Worm (Caenorhabditis elegans): Measurements from ENCODE around the gene K04F1.8.
"Not testable (repeated sequence)": the region's sequence is repeated elsewhere in the genome, so short reads cannot be mapped to it uniquely, and the experiment has no call there.

The K04F1.8 gene

DNA sequence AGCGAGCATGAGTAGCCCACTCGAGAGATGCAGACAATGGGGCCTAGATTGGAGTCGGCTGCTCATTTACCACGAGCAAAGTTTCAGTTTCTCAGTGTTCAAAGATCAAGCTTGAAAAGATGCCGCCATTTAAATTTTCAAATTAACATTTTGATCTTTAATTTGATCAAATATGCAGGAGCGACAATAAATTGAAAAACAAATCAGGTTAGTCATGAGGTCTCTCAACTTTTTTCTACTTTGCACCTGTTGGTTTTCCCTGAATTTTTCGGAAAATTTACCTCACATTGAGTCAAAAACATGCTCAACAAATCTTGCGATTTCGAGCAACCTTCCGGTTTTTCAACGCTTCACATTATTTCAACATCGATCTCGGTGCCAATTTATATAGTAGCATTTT is 18.3 kb downstream of the K04F1.8 start, which contains the start of gene srh-5:
srh-5 (plus strand) TSS at position 301 of the 400 bp plus-strand sequence.
- TF ChIP-seq unc-86 (tag; optimal IDR thresholded peaks at IDR 0.05) (no peak), lsy-2 (tag; optimal IDR thresholded peaks at IDR 0.05) (no peak), mef-2 (tag; optimal IDR thresholded peaks at IDR 0.05) (no peak), irx-1 (tag; optimal IDR thresholded peaks at IDR 0.05) (no peak), unc-98 (GFP tag; IDR thresholded peaks at IDR 0.05) (no peak), efl-1 (optimal IDR thresholded peaks at IDR 0.05) (no peak), efl-1 (GFP tag; optimal IDR thresholded peaks at IDR 0.05 in 1 of 2) (no peak), mdl-1 (tag; optimal IDR thresholded peaks at IDR 0.05) (no peak), unc-30 (tag; optimal IDR thresholded peaks at IDR 0.05) (no peak), nhr-71 (tag; optimal IDR thresholded peaks at IDR 0.05) (no peak), C04F5.9 (tag; optimal IDR thresholded peaks at IDR 0.05) (no peak), F16B12.6 (tag; optimal IDR thresholded peaks at IDR 0.05) (no peak), egl-27 (tag; optimal IDR thresholded peaks at IDR 0.05) (no peak), nhr-84 (tag; optimal IDR thresholded peaks at IDR 0.05) (no peak), nhr-28 (tag; optimal IDR thresholded peaks at IDR 0.05) (no peak), efl-3 (GFP tag; optimal IDR thresholded peaks at IDR 0.05) (no peak), Y116A8C.19 (tag; optimal IDR thresholded peaks at IDR 0.05; ENCODE audit: borderline replicate concordance) (no peak), hpl-2 (GFP tag; optimal IDR thresholded peaks at IDR 0.05) (no peak)

- TF ChIP-seq sup-37 (GFP tag; optimal IDR thresholded peaks at IDR 0.05); dpl-1 (GFP tag; optimal IDR thresholded peaks at IDR 0.05); vab-15 (tag; optimal IDR thresholded peaks at IDR 0.05): not testable (repeated sequence)
Observed at ce11 chrV:1692494-1692893, 25.5 kb downstream of the K04F1.8 start, which contains the start of gene Y46H3C.5. Y46H3C.5 (minus strand) TSS chrV:1692495.

DNA sequence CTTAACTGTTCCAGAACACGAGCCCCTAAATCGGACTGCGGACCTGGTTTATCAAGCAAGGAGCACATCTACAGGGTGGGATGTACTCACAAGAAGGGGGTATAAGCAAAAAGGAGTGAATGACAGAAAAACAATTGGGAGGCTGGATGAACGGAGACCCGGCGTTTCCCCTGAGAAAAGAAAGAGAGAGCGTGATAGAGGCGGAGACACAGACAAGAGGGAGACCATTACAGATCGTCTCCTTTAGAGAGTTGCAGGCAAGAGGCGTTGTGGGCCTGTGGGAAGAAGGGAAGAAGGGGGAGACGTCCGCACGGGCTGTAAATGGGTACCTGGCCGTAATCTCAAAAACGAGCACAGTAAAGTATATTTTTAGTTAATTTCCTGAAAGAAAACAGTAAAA is 26.9 kb downstream of the K04F1.8 start, which contains the start of gene Y46H3C.7:
Y46H3C.7 (minus strand) TSS at position 147 of the 400 bp plus-strand sequence.
- not testable (repeated sequence) for TF ChIP-seq skn-1 (tag; optimal IDR thresholded peaks at IDR 0.05); ets-5 (GFP tag; IDR thresholded peaks at IDR 0.05); lir-3 (tag; optimal IDR thresholded peaks at IDR 0.05; ENCODE audit: poor library complexity)

- TF ChIP-seq ztf-11 (tag; optimal IDR thresholded peaks at IDR 0.05) (no peak), nhr-71 (tag; optimal IDR thresholded peaks at IDR 0.05) (no peak), hlh-4 (tag; optimal IDR thresholded peaks at IDR 0.05) (no peak), unc-98 (GFP tag; IDR thresholded peaks at IDR 0.05) (no peak), C04F5.9 (tag; optimal IDR thresholded peaks at IDR 0.05) (no peak), mef-2 (tag; optimal IDR thresholded peaks at IDR 0.05) (no peak), ceh-90 (tag; optimal IDR thresholded peaks at IDR 0.05) (no peak)
Observed at ce11 chrV:1698400-1698799, 31.4 kb downstream of the K04F1.8 start.

- TF ChIP-seq nhr-90 (tag; optimal IDR thresholded peaks at IDR 0.05; ENCODE audit: poor library complexity), result no peak
- no peak for TF ChIP-seq nhr-12 (tag; optimal IDR thresholded peaks at IDR 0.05)
- no peak for TF ChIP-seq ceh-63 (GFP tag; optimal IDR thresholded peaks at IDR 0.05)
- no peak for TF ChIP-seq C16A3.4 (tag; optimal IDR thresholded peaks at IDR 0.05)
- TF ChIP-seq pag-3 (tag; optimal IDR thresholded peaks at IDR 0.05; ENCODE audit: borderline replicate concordance, insufficient read depth), result no peak
- no peak for TF ChIP-seq tbx-2 (tag; optimal IDR thresholded peaks at IDR 0.05)
- no peak for TF ChIP-seq isw-1 (GFP tag; IDR thresholded peaks at IDR 0.05)
- no peak for TF ChIP-seq lin-14 (GFP tag; optimal IDR thresholded peaks at IDR 0.05)
- TF ChIP-seq nhr-11 (tag; optimal IDR thresholded peaks at IDR 0.05), result no peak
- no peak for TF ChIP-seq mdl-1 (tag; optimal IDR thresholded peaks at IDR 0.05)
- no peak for TF ChIP-seq pax-3 (tag; optimal IDR thresholded peaks at IDR 0.05)
- no peak for TF ChIP-seq nhr-28 (tag; optimal IDR thresholded peaks at IDR 0.05)
- no peak for TF ChIP-seq hlh-4 (tag; optimal IDR thresholded peaks at IDR 0.05)
- no peak for TF ChIP-seq jun-1 (tag; optimal IDR thresholded peaks at IDR 0.05)
Observed at ce11 chrV:1699228-1699795, 32.3 kb downstream of the K04F1.8 start.
